Fruit fly (Drosophila melanogaster) whole organism, embryonic: ENCODE measurements around the gene Tfb4.

Experiments used
- Ada2b ChIP-seq: fragments of 200-800 bp; sonication (Bioruptor generic); IDR thresholded peaks from 2 replicates; pipeline ENCODE4 v1.3.6; 2022; ENCODE audit warnings: missing biosample characterization, missing genetic modification characterization
- BEAF-32 ChIP-seq: fragments of 200-800 bp; sonication (Bioruptor generic); optimal IDR thresholded peaks from 3 replicates; lab custom pipeline; 2017; ENCODE audit warnings: missing biosample characterization, missing genetic modification characterization, mild to moderate bottlenecking, moderate library complexity, missing genetic modification reagents
- Blimp-1 ChIP-seq: fragments of 200-800 bp; sonication (Bioruptor generic); optimal IDR thresholded peaks from 3 replicates; lab custom pipeline; 2018; ENCODE audit warnings: missing biosample characterization, missing genetic modification characterization, mild to moderate bottlenecking, moderate library complexity, missing genetic modification reagents
- Bteb2 ChIP-seq: fragments of 200-800 bp; sonication (Bioruptor generic); optimal IDR thresholded peaks from 2 replicates; lab custom pipeline; 2016; ENCODE audit warnings: missing biosample characterization, missing genetic modification characterization
- CG10565 ChIP-seq: fragments of 200-800 bp; sonication (Bioruptor generic); optimal IDR thresholded peaks from 3 replicates; lab custom pipeline; 2016; ENCODE audit warnings: missing biosample characterization, mild to moderate bottlenecking, missing genetic modification characterization
- CG12942 ChIP-seq: fragments of 200-800 bp; sonication (Bioruptor generic); optimal IDR thresholded peaks from 3 replicates; lab custom pipeline; 2016; ENCODE audit warnings: missing biosample characterization, missing genetic modification characterization
- CG13624 ChIP-seq: fragments of 200-800 bp; sonication (Bioruptor generic); optimal IDR thresholded peaks from 2 replicates; lab custom pipeline; 2016; ENCODE audit warnings: missing biosample characterization, missing genetic modification characterization
- CG17568 ChIP-seq: fragments of 200-800 bp; sonication (Bioruptor generic); optimal IDR thresholded peaks from 2 replicates; lab custom pipeline; 2018; ENCODE audit warnings: missing biosample characterization, mild to moderate bottlenecking, missing genetic modification characterization, moderate library complexity
- CG18476 ChIP-seq: fragments of 200-800 bp; sonication (Bioruptor generic); optimal IDR thresholded peaks from 2 replicates; lab custom pipeline; 2016; ENCODE audit warnings: missing biosample characterization, mild to moderate bottlenecking, missing genetic modification characterization
- CG2120 ChIP-seq: fragments of 200-800 bp; sonication (Bioruptor generic); optimal IDR thresholded peaks from 3 replicates; lab custom pipeline; 2016; ENCODE audit warnings: missing biosample characterization, missing genetic modification characterization
- CG3995 ChIP-seq: fragments of 200-800 bp; sonication (Bioruptor generic); optimal IDR thresholded peaks from 3 replicates; lab custom pipeline; 2016; ENCODE audit warnings: missing biosample characterization, missing genetic modification characterization
- CG4424 ChIP-seq: fragments of 200-800 bp; sonication (Bioruptor generic); optimal IDR thresholded peaks from 3 replicates; lab custom pipeline; 2016; ENCODE audit warnings: missing biosample characterization, missing genetic modification characterization
- CG4820 ChIP-seq: fragments of 200-800 bp; sonication (Bioruptor generic); optimal IDR thresholded peaks from 3 replicates; lab custom pipeline; 2016; ENCODE audit warnings: missing biosample characterization, missing genetic modification characterization
- CG6689 ChIP-seq: fragments of 200-800 bp; sonication (Bioruptor generic); IDR thresholded peaks from 2 replicates; pipeline ENCODE4 v1.3.6; 2022; ENCODE audit warnings: missing biosample characterization, missing genetic modification characterization
- CG7928 ChIP-seq: fragments of 200-800 bp; sonication (Bioruptor generic); optimal IDR thresholded peaks from 2 replicates; lab custom pipeline; 2017; ENCODE audit warnings: missing biosample characterization, mild to moderate bottlenecking, missing genetic modification characterization
- Camta ChIP-seq: fragments of 200-800 bp; sonication (Bioruptor generic); optimal IDR thresholded peaks from 2 replicates; lab custom pipeline; 2016; ENCODE audit warnings: missing biosample characterization, missing genetic modification characterization
- Ets65A ChIP-seq: fragments of 200-800 bp; sonication (Bioruptor generic); peaks from one replicate; lab custom pipeline; 2016; ENCODE audit warnings: missing biosample characterization, missing genetic modification characterization
- H2.0 ChIP-seq: fragments of 200-800 bp; sonication (Bioruptor generic); IDR thresholded peaks from 2 replicates; pipeline ENCODE4 v1.3.6; 2022; ENCODE audit warnings: missing biosample characterization, missing genetic modification characterization
- HmgZ ChIP-seq: fragments of 200-800 bp; sonication (Bioruptor generic); optimal IDR thresholded peaks from 2 replicates; lab custom pipeline; 2018; ENCODE audit warnings: missing biosample characterization, mild to moderate bottlenecking, missing genetic modification characterization
- MESR4 ChIP-seq: fragments of 200-800 bp; sonication (Bioruptor generic); optimal IDR thresholded peaks from 2 replicates; lab custom pipeline; 2018; ENCODE audit warnings: missing biosample characterization, mild to moderate bottlenecking, missing genetic modification characterization, moderate library complexity
- Meics ChIP-seq: fragments of 200-800 bp; sonication (Bioruptor generic); optimal IDR thresholded peaks from 2 replicates; lab custom pipeline; 2017; ENCODE audit warnings: missing biosample characterization, mild to moderate bottlenecking, missing genetic modification characterization
- Nf-YB ChIP-seq: fragments of 200-800 bp; sonication (Bioruptor generic); optimal IDR thresholded peaks from 3 replicates; lab custom pipeline; 2019; ENCODE audit warnings: missing biosample characterization, mild to moderate bottlenecking, missing genetic modification characterization, moderate library complexity
- Pdp1 ChIP-seq, 2 experiments: fragments of 200-800 bp; sonication (Bioruptor generic); optimal IDR thresholded peaks; 3 replicates each; lab custom pipeline; 2016; ENCODE audit warnings: missing biosample characterization in 2 of 2, missing genetic modification characterization in 2 of 2, mild to moderate bottlenecking in 1 of 2, moderate library complexity in 1 of 2
- Side ChIP-seq: fragments of 200-800 bp; sonication (Bioruptor generic); optimal IDR thresholded peaks from 2 replicates; lab custom pipeline; 2016; ENCODE audit warnings: missing biosample characterization, missing genetic modification characterization
- Six4 ChIP-seq: fragments of 200-800 bp; sonication (Bioruptor generic); optimal IDR thresholded peaks from 2 replicates; lab custom pipeline; 2016; ENCODE audit warnings: missing biosample characterization, missing genetic modification characterization
- Trl ChIP-seq, 3 experiments: fragments of >200 bp in 2 of 3; fragments of 200-800 bp in 1 of 3; sonication (Bioruptor generic) in 1 of 3; optimal IDR thresholded peaks; 2 replicates in 1 of 3; 3 replicates in 2 of 3; lab custom pipeline; 2016 to 2017; ENCODE audit warnings: missing biosample characterization in 1 of 3, missing genetic modification characterization in 1 of 3
- YL-1 ChIP-seq: fragments of 200-800 bp; sonication (Bioruptor generic); optimal IDR thresholded peaks from 3 replicates; lab custom pipeline; 2017; ENCODE audit warnings: missing biosample characterization, mild to moderate bottlenecking, missing genetic modification characterization
- bsh ChIP-seq, 2 experiments: fragments of 200-800 bp; sonication (Bioruptor generic); optimal IDR thresholded peaks; 2 replicates each; lab custom pipeline; 2017 to 2018; ENCODE audit warnings: mild to moderate bottlenecking in 2 of 2, missing biosample characterization in 2 of 2, missing genetic modification characterization in 2 of 2, moderate library complexity in 1 of 2
- ci ChIP-seq: fragments of 200-800 bp; sonication (Bioruptor generic); IDR thresholded peaks from 3 replicates; pipeline ENCODE4 v1.3.6; 2022; ENCODE audit warnings: missing biosample characterization, missing genetic modification characterization
- dm ChIP-seq: fragments of 200-800 bp; sonication (Bioruptor generic); optimal IDR thresholded peaks from 3 replicates; lab custom pipeline; 2016; ENCODE audit warnings: missing biosample characterization, missing genetic modification characterization
- esg ChIP-seq: fragments of 200-800 bp; sonication (Bioruptor generic); conservative IDR thresholded peaks from 2 replicates; pipeline ENCODE4 v1.3.6; 2022; ENCODE audit warnings: missing biosample characterization, missing genetic modification characterization
- gem ChIP-seq: fragments of 200-800 bp; sonication (Bioruptor generic); optimal IDR thresholded peaks from 2 replicates; lab custom pipeline; 2019; ENCODE audit warnings: missing biosample characterization, mild to moderate bottlenecking, missing genetic modification characterization, moderate library complexity
- gfzf ChIP-seq: fragments of 200-800 bp; sonication (Bioruptor generic); optimal IDR thresholded peaks from 2 replicates; lab custom pipeline; 2016; ENCODE audit warnings: missing biosample characterization, mild to moderate bottlenecking, missing genetic modification characterization, moderate library complexity
- gro ChIP-seq: fragments of 200-800 bp; sonication (Bioruptor generic); optimal IDR thresholded peaks from 2 replicates; lab custom pipeline; 2016; ENCODE audit warnings: missing biosample characterization, missing genetic modification characterization
- hth ChIP-seq: fragments of >200 bp; optimal IDR thresholded peaks from 2 replicates; lab custom pipeline; 2017; ENCODE audit warnings: inconsistent platforms
- jing ChIP-seq: fragments of 200-800 bp; sonication (Bioruptor generic); optimal IDR thresholded peaks from 2 replicates; lab custom pipeline; 2018; ENCODE audit warnings: missing biosample characterization, mild to moderate bottlenecking, missing genetic modification characterization
- kay ChIP-seq: fragments of 200-800 bp; sonication (Bioruptor generic); optimal IDR thresholded peaks from 2 replicates; lab custom pipeline; 2016; ENCODE audit warnings: missing biosample characterization, missing genetic modification characterization
- lab ChIP-seq: fragments of 200-800 bp; sonication (Bioruptor generic); optimal IDR thresholded peaks from 3 replicates; lab custom pipeline; 2017; ENCODE audit warnings: missing biosample characterization, missing genetic modification characterization, mild to moderate bottlenecking, moderate library complexity, missing genetic modification reagents
- mam ChIP-seq: fragments of 200-800 bp; sonication (Bioruptor generic); optimal IDR thresholded peaks from 3 replicates; lab custom pipeline; 2016; ENCODE audit warnings: missing biosample characterization, missing genetic modification characterization
- nerfin-1 ChIP-seq: fragments of 200-800 bp; sonication (Bioruptor generic); optimal IDR thresholded peaks from 3 replicates; lab custom pipeline; 2019; ENCODE audit warnings: missing biosample characterization, mild to moderate bottlenecking, missing genetic modification characterization, moderate library complexity
- org-1 ChIP-seq: fragments of 200-800 bp; sonication (Bioruptor generic); optimal IDR thresholded peaks from 2 replicates; lab custom pipeline; 2017; ENCODE audit warnings: missing biosample characterization, missing genetic modification characterization
- row ChIP-seq: fragments of 200-800 bp; sonication (Bioruptor generic); IDR thresholded peaks from 3 replicates; pipeline ENCODE4 v1.3.6; 2022; ENCODE audit warnings: missing biosample characterization, missing genetic modification characterization
- sima ChIP-seq: fragments of 200-800 bp; sonication (Bioruptor generic); optimal IDR thresholded peaks from 2 replicates; lab custom pipeline; 2016; ENCODE audit warnings: missing biosample characterization, missing genetic modification characterization
- sna ChIP-seq: fragments of 200-800 bp; sonication (Bioruptor generic); IDR thresholded peaks from 2 replicates; pipeline ENCODE4 v1.3.6; 2022; ENCODE audit warnings: missing biosample characterization, missing genetic modification characterization; ENCODE audit not compliant: partially characterized antibody
- sob ChIP-seq: fragments of 200-800 bp; sonication (Bioruptor generic); IDR thresholded peaks from 2 replicates; pipeline ENCODE4 v1.3.6; 2022; ENCODE audit warnings: missing biosample characterization, missing genetic modification characterization
- tin ChIP-seq: fragments of 200-800 bp; sonication (Bioruptor generic); optimal IDR thresholded peaks from 3 replicates; lab custom pipeline; 2016; ENCODE audit warnings: missing biosample characterization, missing genetic modification characterization
- tio ChIP-seq: fragments of 200-800 bp; sonication (Bioruptor generic); optimal IDR thresholded peaks from 2 replicates; lab custom pipeline; 2017; ENCODE audit warnings: missing biosample characterization, missing genetic modification characterization, inconsistent platforms
- wdn ChIP-seq: fragments of 200-800 bp; sonication (Bioruptor generic); IDR thresholded peaks from 2 replicates; pipeline ENCODE4 v1.3.6; 2022; ENCODE audit warnings: missing biosample characterization, missing genetic modification characterization

Gene Tfb4

DNA sequence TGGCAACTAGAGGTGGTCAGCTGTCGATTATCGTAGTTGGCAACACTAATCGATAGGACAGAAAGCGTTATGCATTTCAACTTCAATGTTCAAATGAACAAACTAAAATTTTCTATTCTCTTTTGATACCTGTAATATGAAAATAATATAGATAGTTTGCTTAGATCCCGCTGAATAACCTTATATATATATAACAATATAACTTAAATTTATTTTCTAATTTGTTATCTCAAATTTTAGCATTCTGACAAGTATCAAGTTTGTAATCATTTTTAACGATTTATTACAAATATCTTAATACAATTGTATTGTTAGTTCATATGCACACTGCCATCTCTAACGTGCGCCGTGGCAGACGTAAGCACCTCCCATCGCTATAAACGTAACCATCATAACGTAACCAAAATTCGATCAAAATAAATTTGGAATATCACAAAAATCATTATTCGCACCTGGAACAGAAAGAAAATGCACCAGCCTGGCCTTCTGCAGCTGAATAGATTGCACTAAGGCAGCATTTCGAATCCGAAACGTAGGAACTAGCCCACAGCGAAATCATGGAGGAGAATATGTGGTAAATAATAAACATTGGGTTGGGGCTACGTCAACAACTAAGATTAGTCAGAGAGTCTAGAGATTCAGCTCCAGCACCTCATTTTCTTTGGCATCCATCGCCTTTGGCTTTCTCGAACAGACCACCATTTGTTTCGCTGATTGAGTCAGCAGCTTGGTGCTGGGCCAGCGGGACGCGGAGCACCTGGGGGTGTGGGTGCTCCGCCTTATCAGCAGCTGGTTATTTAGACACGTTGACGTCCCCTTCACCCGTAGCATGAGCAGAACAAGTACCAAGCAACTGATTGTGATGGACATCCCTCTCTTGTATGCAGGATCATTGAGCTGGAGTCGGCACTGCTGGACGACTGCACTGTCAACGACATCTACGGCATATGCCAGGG is 21.3 kb downstream of the Tfb4 start, which contains the start of the genes Pino and TBC1D23 (continued):
- TF ChIP-seq org-1 (GFP tag; lab: Kevin White, UChicago) (peak; percentile 21), Pdp1 (GFP tag; optimal IDR thresholded peaks at IDR 0.05; lab: Kevin White, UChicago) (peak; percentile 26 to 41), esg (GFP tag; lab: Robert Waterston, UW) (peak; percentile 48; the same call in 1 of the 2 replicates), nerfin-1 (peak; percentile 46), lab (GFP tag; lab: Kevin White, UChicago) (peak; percentile 67), Meics (GFP tag; lab: Kevin White, UChicago) (peak; percentile 64), sob (GFP tag; lab: Robert Waterston, UW) (peak; percentile 71), Ets65A (GFP tag; lab: Kevin White, UChicago) (peak; percentile 94), BEAF-32 (GFP tag; lab: Kevin White, UChicago) (peak; percentile 82), Trl (optimal IDR thresholded peaks at IDR 0.05; lab: Kevin White, UChicago) (no peak), Trl (GFP tag; optimal IDR thresholded peaks at IDR 0.05; lab: Kevin White, UChicago) (peak; percentile 2), gem (tag; lab: Kevin White, UChicago) (peak; percentile 89), CG18476 (no peak), CG2120 (GFP tag; lab: Kevin White, UChicago) (peak; percentile 80), CG4820 (GFP tag; lab: Kevin White, UChicago) (peak; percentile 55), row (GFP tag; lab: Robert Waterston, UW) (peak; percentile 86), Nf-YB (GFP tag; lab: Kevin White, UChicago) (peak; percentile 41), CG3995 (GFP tag; lab: Kevin White, UChicago) (peak; percentile 31), Ada2b (GFP tag; lab: Robert Waterston, UW) (peak; percentile 35; the same call in 1 of the 2 replicates), CG12942 (GFP tag; lab: Kevin White, UChicago) (peak; percentile 72), CG4424 (GFP tag; lab: Kevin White, UChicago) (peak; percentile 64), HmgZ (tag; lab: Kevin White, UChicago) (peak; percentile 20), Six4 (GFP tag; lab: Kevin White, UChicago) (peak; percentile 39), bsh (GFP tag; optimal IDR thresholded peaks at IDR 0.05; lab: Kevin White, UChicago) (peak in 1 of 2 experiments; percentile 65), wdn (GFP tag; lab: Robert Waterston, UW) (no peak; the same call in 1 of the 2 replicates), tin (peak; percentile 69), CG17568 (no peak), hth (lab: Kevin White, UChicago) (no peak), MESR4 (GFP tag; lab: Kevin White, UChicago) (peak; percentile 93), kay (GFP tag; lab: Kevin White, UChicago) (no peak), Bteb2 (GFP tag; lab: Kevin White, UChicago) (no peak), CG10565 (GFP tag; lab: Kevin White, UChicago) (no peak), CG6689 (GFP tag; lab: Robert Waterston, UW) (peak; percentile 68), Side (GFP tag; lab: Kevin White, UChicago) (no peak), CG7928 (GFP tag; lab: Kevin White, UChicago) (peak; percentile 7), H2.0 (GFP tag; lab: Robert Waterston, UW) (peak; percentile 68), dm (GFP tag; lab: Kevin White, UChicago) (no peak), gfzf (GFP tag; lab: Kevin White, UChicago) (no peak), mam (peak; percentile 68), ci (GFP tag; lab: Robert Waterston, UW) (no peak), Blimp-1 (GFP tag; lab: Kevin White, UChicago) (peak; percentile 53), sima (GFP tag; lab: Kevin White, UChicago) (no peak), tio (GFP tag; lab: Kevin White, UChicago) (no peak), CG13624 (GFP tag; lab: Kevin White, UChicago) (peak; percentile 51), sna (GFP tag; lab: Robert Waterston, UW) (peak; percentile 34; the same call in 1 of the 2 replicates), jing (GFP tag; lab: Kevin White, UChicago) (no peak), YL-1 (GFP tag; lab: Kevin White, UChicago) (peak; percentile 25), Camta (peak; percentile 26), gro (GFP tag; lab: Kevin White, UChicago) (no peak)
